Fruit fly (Drosophila melanogaster): ENCODE data around the gene CG7900.

CG7900 gene

dm6 chr3R:8105839-8106718 lies 12.2 kb downstream of the CG7900 start (continued):
- TF ChIP-seq pita (GFP tag; optimal IDR thresholded peaks at IDR 0.05) = no peak
- peak; percentile 57 for TF ChIP-seq CHES-1-like (GFP tag; optimal IDR thresholded peaks at IDR 0.05)
- peak; percentile 1 for TF ChIP-seq CG7987 (GFP tag; optimal IDR thresholded peaks at IDR 0.05)
- TF ChIP-seq ap (GFP tag; IDR thresholded peaks at IDR 0.05) = no peak
- TF ChIP-seq CG13624 (GFP tag; optimal IDR thresholded peaks at IDR 0.05) = peak; percentile 39
- peak; percentile 20 for TF ChIP-seq CG34376 (GFP tag; optimal IDR thresholded peaks at IDR 0.05)
- peak; percentile 40 for TF ChIP-seq Lpt (GFP tag; optimal IDR thresholded peaks at IDR 0.05)
- no peak for TF ChIP-seq NFAT (GFP tag; IDR thresholded peaks at IDR 0.05)
- TF ChIP-seq shn (GFP tag; optimal IDR thresholded peaks at IDR 0.05) = peak; percentile 67
- TF ChIP-seq psq (GFP tag; optimal IDR thresholded peaks at IDR 0.05) = peak; percentile 90
- TF ChIP-seq CrebB (tag; optimal IDR thresholded peaks at IDR 0.05) = no peak
- peak; percentile 4 for TF ChIP-seq lab (GFP tag; optimal IDR thresholded peaks at IDR 0.05)
- no peak for TF ChIP-seq insv (GFP tag; optimal IDR thresholded peaks at IDR 0.05)
- TF ChIP-seq CG6654 (GFP tag; optimal IDR thresholded peaks at IDR 0.05) = no peak
- TF ChIP-seq yki (optimal IDR thresholded peaks at IDR 0.05) = peak; percentile 33
- TF ChIP-seq corto (GFP tag; optimal IDR thresholded peaks at IDR 0.05) = peak; percentile 90
- TF ChIP-seq CG4404 (GFP tag; IDR thresholded peaks at IDR 0.05) = no peak
- no peak for TF ChIP-seq CG9215 (GFP tag; IDR thresholded peaks at IDR 0.05)
- TF ChIP-seq CG3065 (GFP tag; optimal IDR thresholded peaks at IDR 0.05) = no peak
- TF ChIP-seq CG8765 (GFP tag; IDR thresholded peaks at IDR 0.05) = no peak
- peak; percentile 34 for TF ChIP-seq Hand (GFP tag; optimal IDR thresholded peaks at IDR 0.05)
- no peak for TF ChIP-seq Myb (GFP tag; optimal IDR thresholded peaks at IDR 0.05)
- peak in 1 of 2 experiments; percentile 100 for TF ChIP-seq bsh (GFP tag; optimal IDR thresholded peaks at IDR 0.05)
- TF ChIP-seq bbx (GFP tag; IDR thresholded peaks at IDR 0.05; ENCODE audit: partially characterized antibody) = no peak
- no peak for TF ChIP-seq CG4282 (GFP tag; optimal IDR thresholded peaks at IDR 0.05)
- TF ChIP-seq HmgD (GFP tag; optimal IDR thresholded peaks at IDR 0.05) = no peak
- TF ChIP-seq hth (optimal IDR thresholded peaks at IDR 0.05) = no peak
- peak; percentile 15 to 66 for TF ChIP-seq tll (GFP tag; optimal IDR thresholded peaks at IDR 0.05)
- TF ChIP-seq Hmr (GFP tag; optimal IDR thresholded peaks at IDR 0.05) = peak; percentile 9
- TF ChIP-seq ftz-f1 (GFP tag; optimal IDR thresholded peaks at IDR 0.05) = peak; percentile 7
- TF ChIP-seq Hr51 (GFP tag; optimal IDR thresholded peaks at IDR 0.05) = peak in 1 of 2 experiments; percentile 6
- no peak for TF ChIP-seq sisA (GFP tag; IDR thresholded peaks at IDR 0.05)
- TF ChIP-seq sqz (GFP tag; optimal IDR thresholded peaks at IDR 0.05) = peak; percentile 93
- TF ChIP-seq ac (GFP tag; optimal IDR thresholded peaks at IDR 0.05) = no peak
- no peak for TF ChIP-seq CG2199 (GFP tag; IDR thresholded peaks at IDR 0.05)
- peak; percentile 69 for TF ChIP-seq pros (GFP tag; optimal IDR thresholded peaks at IDR 0.05)
- no peak for TF ChIP-seq CG4360 (GFP tag; IDR thresholded peaks at IDR 0.05)
- no peak for TF ChIP-seq MTF-1 (GFP tag; optimal IDR thresholded peaks at IDR 0.05; ENCODE audit: borderline replicate concordance)
- TF ChIP-seq Dp (GFP tag; optimal IDR thresholded peaks at IDR 0.05) = no peak
- no peak for TF ChIP-seq trem (tag; optimal IDR thresholded peaks at IDR 0.05)
- TF ChIP-seq fd64A (GFP tag; optimal IDR thresholded peaks at IDR 0.05) = no peak
- no peak for TF ChIP-seq croc (GFP tag; conservative IDR thresholded peaks at IDR 0.05)
- no peak for TF ChIP-seq sc (optimal IDR thresholded peaks at IDR 0.05)
- no peak for TF ChIP-seq sc (GFP tag; optimal IDR thresholded peaks at IDR 0.05)
- TF ChIP-seq CG12659 (GFP tag; optimal IDR thresholded peaks at IDR 0.05) = no peak
- TF ChIP-seq az2 (GFP tag; optimal IDR thresholded peaks at IDR 0.05) = no peak
- no peak for TF ChIP-seq CG31388 (GFP tag; optimal IDR thresholded peaks at IDR 0.05)
- no peak for TF ChIP-seq CG10654 (GFP tag; optimal IDR thresholded peaks at IDR 0.05)
- TF ChIP-seq Mrtf (GFP tag; IDR thresholded peaks at IDR 0.05) = no peak
- TF ChIP-seq CG10431 (GFP tag; optimal IDR thresholded peaks at IDR 0.05) = no peak

Measured in whole organism, embryonic.